Worm (Caenorhabditis elegans) whole organism, L4 larva: ENCODE data around the gene twk-22.

Experiments
- F10B5.3 ChIP-seq: sonication (generic microtip); optimal IDR thresholded peaks from 2 replicates; lab custom pipeline; 2016; ENCODE audit warnings: mild to moderate bottlenecking, missing genetic modification characterization, missing compliant biosample characterization
- F37D6.2 ChIP-seq: sonication (generic microtip); optimal IDR thresholded peaks from 2 replicates; lab custom pipeline; 2016; ENCODE audit warnings: mild to moderate bottlenecking, missing genetic modification characterization, missing compliant biosample characterization
- F49E8.2 ChIP-seq: sonication (generic microtip); optimal IDR thresholded peaks from 2 replicates; lab custom pipeline; 2016; ENCODE audit warnings: missing compliant biosample characterization, mild to moderate bottlenecking, missing genetic modification characterization, borderline replicate concordance
- T26A8.4 ChIP-seq: fragments of 200-800 bp; sonication (Bioruptor generic); IDR thresholded peaks from 2 replicates; pipeline ENCODE4 v1.3.6; 2022; ENCODE audit warnings: missing genetic modification characterization, missing compliant biosample characterization
- Y48G9A.11 ChIP-seq: fragments of 200-800 bp; sonication (Bioruptor generic); IDR thresholded peaks from 2 replicates; pipeline ENCODE4 v1.3.6; 2022; ENCODE audit warnings: missing genetic modification reagents, missing genetic modification characterization, missing compliant biosample characterization
- Y75B8A.6 ChIP-seq: fragments of 200-800 bp; sonication (Bioruptor generic); IDR thresholded peaks from 2 replicates; pipeline ENCODE4 v1.3.6; 2022; ENCODE audit warnings: missing genetic modification reagents, missing genetic modification characterization, missing compliant biosample characterization
- ZK337.2 ChIP-seq: fragments of 200-800 bp; sonication (Bioruptor generic); IDR thresholded peaks from 2 replicates; pipeline ENCODE4 v1.3.6; 2022; ENCODE audit warnings: missing genetic modification reagents, missing genetic modification characterization, missing compliant biosample characterization
- ZK546.5 ChIP-seq, 2 experiments: sonication (generic microtip); optimal IDR thresholded peaks; 2 replicates each; lab custom pipeline; 2017; ENCODE audit warnings: missing biosample characterization in 2 of 2, missing genetic modification characterization in 2 of 2
- aha-1 ChIP-seq: fragments of 150-350 bp; peaks from one replicate; lab custom pipeline; 2014; ENCODE audit warnings: missing biosample characterization, missing genetic modification characterization
- ama-1 ChIP-seq: fragments of 150-350 bp; optimal IDR thresholded peaks from 2 replicates; lab custom pipeline; 2014; ENCODE audit warnings: inconsistent platforms, mixed read lengths
- attf-4 ChIP-seq: sonication (generic microtip); optimal IDR thresholded peaks from 3 replicates; lab custom pipeline; 2017; ENCODE audit warnings: missing biosample characterization, missing genetic modification characterization
- daf-16 ChIP-seq, 3 experiments: sonication (generic microtip); optimal IDR thresholded peaks; 2 replicates each; lab custom pipeline; 2016 to 2017; ENCODE audit warnings: missing genetic modification characterization in 3 of 3, missing genetic modification reagents in 3 of 3, mild to moderate bottlenecking in 2 of 3, missing compliant biosample characterization in 2 of 3, missing biosample characterization in 1 of 3, moderate library complexity in 1 of 3
- dmd-6 ChIP-seq: fragments of 200-800 bp; sonication (Bioruptor generic); IDR thresholded peaks from 2 replicates; pipeline ENCODE4 v1.3.6; 2022; ENCODE audit warnings: missing genetic modification reagents, missing genetic modification characterization, missing compliant biosample characterization
- dmd-8 ChIP-seq: fragments of 200-800 bp; sonication (Bioruptor generic); IDR thresholded peaks from 2 replicates; pipeline ENCODE4 v1.3.6; 2022; ENCODE audit warnings: missing genetic modification characterization, missing compliant biosample characterization
- duxl-1 ChIP-seq: sonication (generic microtip); optimal IDR thresholded peaks from 2 replicates; lab custom pipeline; 2016; ENCODE audit warnings: mild to moderate bottlenecking, missing genetic modification characterization, moderate library complexity, missing compliant biosample characterization; ENCODE audit not compliant: poor library complexity
- hlh-11 ChIP-seq: fragments of 200-800 bp; sonication (Bioruptor generic); optimal IDR thresholded peaks from 2 replicates; lab custom pipeline; 2018; ENCODE audit warnings: mild to moderate bottlenecking, missing genetic modification characterization, missing compliant biosample characterization
- hlh-30 ChIP-seq: sonication (generic microtip); optimal IDR thresholded peaks from 2 replicates; lab custom pipeline; 2017; ENCODE audit warnings: antibody characterized with exemption, mild to moderate bottlenecking, missing genetic modification characterization, missing compliant biosample characterization; ENCODE audit not compliant: insufficient read depth
- hmg-1.1 ChIP-seq: fragments of 200-800 bp; sonication (Bioruptor generic); IDR thresholded peaks from 2 replicates; pipeline ENCODE4 v1.3.6; 2022; ENCODE audit warnings: missing genetic modification reagents, missing genetic modification characterization, missing compliant biosample characterization
- jun-1 ChIP-seq: fragments of 150-350 bp; optimal IDR thresholded peaks from 2 replicates; lab custom pipeline; 2014; ENCODE audit warnings: missing biosample characterization, missing genetic modification reagents, missing genetic modification characterization
- lim-7 ChIP-seq: fragments of 200-800 bp; sonication (Bioruptor generic); IDR thresholded peaks from 2 replicates; pipeline ENCODE4 v1.3.6; 2022; ENCODE audit warnings: missing genetic modification characterization, missing compliant biosample characterization
- lin-13 ChIP-seq: fragments of 150-350 bp; optimal IDR thresholded peaks from 2 replicates; lab custom pipeline; 2014; ENCODE audit warnings: missing biosample characterization, missing genetic modification reagents, missing genetic modification characterization
- lin-15B ChIP-seq: fragments of 150-350 bp; sonication (generic microtip); optimal IDR thresholded peaks from 3 replicates; lab custom pipeline; 2014; ENCODE audit warnings: missing biosample characterization, missing genetic modification characterization
- lin-38 ChIP-seq: fragments of 200-800 bp; sonication (Bioruptor generic); IDR thresholded peaks from 2 replicates; pipeline ENCODE4 v1.3.6; 2022; ENCODE audit warnings: missing genetic modification reagents, missing genetic modification characterization, missing compliant biosample characterization
- lin-39 ChIP-seq: fragments of 150-350 bp; optimal IDR thresholded peaks from 2 replicates; lab custom pipeline; 2014; ENCODE audit warnings: missing biosample characterization, missing genetic modification reagents, missing genetic modification characterization
- lir-3 ChIP-seq: sonication (generic microtip); optimal IDR thresholded peaks from 2 replicates; lab custom pipeline; 2016; ENCODE audit warnings: mild to moderate bottlenecking, missing genetic modification characterization, missing compliant biosample characterization
- lsy-2 ChIP-seq, 2 experiments: fragments of 150-350 bp in 1 of 2; sonication (generic microtip) in 1 of 2; optimal IDR thresholded peaks; 2 replicates each; lab custom pipeline; 2014 to 2017; ENCODE audit warnings: missing biosample characterization in 2 of 2, missing genetic modification characterization in 2 of 2
- mdt-29 ChIP-seq: fragments of 200-800 bp; sonication (Bioruptor generic); IDR thresholded peaks from 2 replicates; pipeline ENCODE4 v1.3.6; 2022; ENCODE audit warnings: missing genetic modification reagents, missing genetic modification characterization, missing compliant biosample characterization
- mep-1 ChIP-seq: fragments of 150-350 bp; sonication (generic microtip); optimal IDR thresholded peaks from 3 replicates; lab custom pipeline; 2014; ENCODE audit warnings: missing biosample characterization, missing genetic modification characterization
- mxl-2 ChIP-seq: fragments of 200-800 bp; sonication (Bioruptor generic); conservative IDR thresholded peaks from 2 replicates; pipeline ENCODE4 v1.3.6; 2022; ENCODE audit warnings: missing genetic modification reagents, missing genetic modification characterization, missing compliant biosample characterization
- nhr-11 ChIP-seq: fragments of 150-350 bp; optimal IDR thresholded peaks from 2 replicates; lab custom pipeline; 2014; ENCODE audit warnings: missing biosample characterization, missing genetic modification characterization
- nhr-111 ChIP-seq: fragments of 200-800 bp; sonication (Bioruptor generic); optimal IDR thresholded peaks from 2 replicates; lab custom pipeline; 2018; ENCODE audit warnings: mild to moderate bottlenecking, missing genetic modification characterization, missing compliant biosample characterization
- nhr-237 ChIP-seq: sonication (generic microtip); optimal IDR thresholded peaks from 2 replicates; lab custom pipeline; 2017; ENCODE audit warnings: missing biosample characterization, missing genetic modification characterization
- nhr-25 ChIP-seq: sonication (generic microtip); optimal IDR thresholded peaks from 2 replicates; lab custom pipeline; 2017; ENCODE audit warnings: missing genetic modification characterization, mild to moderate bottlenecking, missing compliant biosample characterization, antibody characterized with exemption, moderate library complexity, borderline replicate concordance; ENCODE audit not compliant: insufficient read depth
- nhr-28 ChIP-seq: fragments of 150-350 bp; optimal IDR thresholded peaks from 2 replicates; lab custom pipeline; 2014; ENCODE audit warnings: missing biosample characterization, missing genetic modification characterization
- nhr-42 ChIP-seq: fragments of 200-800 bp; sonication (Bioruptor generic); IDR thresholded peaks from 2 replicates; pipeline ENCODE4 v1.3.6; 2022; ENCODE audit warnings: missing genetic modification characterization, missing compliant biosample characterization
- php-3 ChIP-seq: fragments of 200-800 bp; sonication (Bioruptor generic); IDR thresholded peaks from 2 replicates; pipeline ENCODE4 v1.3.6; 2022; ENCODE audit warnings: missing genetic modification reagents, missing genetic modification characterization, missing compliant biosample characterization
- saeg-2 ChIP-seq: fragments of 200-800 bp; sonication (Bioruptor generic); IDR thresholded peaks from 2 replicates; pipeline ENCODE4 v1.3.6; 2022; ENCODE audit warnings: missing genetic modification reagents, missing genetic modification characterization, missing compliant biosample characterization
- set-16 ChIP-seq: fragments of 200-800 bp; sonication (Bioruptor generic); IDR thresholded peaks from 2 replicates; pipeline ENCODE4 v1.3.6; 2022; ENCODE audit warnings: missing genetic modification reagents, missing genetic modification characterization, missing compliant biosample characterization
- snpc-4 ChIP-seq: fragments of 150-350 bp; optimal IDR thresholded peaks from 2 replicates; lab custom pipeline; 2014; ENCODE audit warnings: missing biosample characterization, missing genetic modification characterization
- spr-3 ChIP-seq: fragments of 200-800 bp; sonication (Bioruptor generic); optimal IDR thresholded peaks from 2 replicates; lab custom pipeline; 2018; ENCODE audit warnings: mild to moderate bottlenecking, missing genetic modification characterization, missing compliant biosample characterization
- unc-39 ChIP-seq: sonication (generic microtip); optimal IDR thresholded peaks from 2 replicates; lab custom pipeline; 2017; ENCODE audit warnings: missing biosample characterization, missing genetic modification characterization
- vab-7 ChIP-seq: fragments of 200-800 bp; sonication (Bioruptor generic); IDR thresholded peaks from 2 replicates; pipeline ENCODE4 v1.3.6; 2022; ENCODE audit warnings: missing genetic modification reagents, missing genetic modification characterization, missing compliant biosample characterization
- zag-1 ChIP-seq: fragments of 150-350 bp; optimal IDR thresholded peaks from 2 replicates; lab custom pipeline; 2014; ENCODE audit warnings: missing biosample characterization, missing genetic modification characterization
- zfp-2 ChIP-seq: sonication (generic microtip); optimal IDR thresholded peaks from 2 replicates; lab custom pipeline; 2016; ENCODE audit warnings: mild to moderate bottlenecking, missing genetic modification characterization, missing compliant biosample characterization
- zip-11 ChIP-seq: fragments of 200-800 bp; sonication (Bioruptor generic); IDR thresholded peaks from 2 replicates; pipeline ENCODE4 v1.3.6; 2022; ENCODE audit warnings: missing genetic modification characterization, missing compliant biosample characterization
- ztf-11 ChIP-seq: fragments of 150-350 bp; optimal IDR thresholded peaks from 2 replicates; lab custom pipeline; 2014; ENCODE audit warnings: missing biosample characterization, missing genetic modification characterization
- ztf-7 ChIP-seq: fragments of 150-350 bp; optimal IDR thresholded peaks from 2 replicates; lab custom pipeline; 2014; ENCODE audit warnings: missing biosample characterization, missing genetic modification characterization

twk-22 gene

DNA sequence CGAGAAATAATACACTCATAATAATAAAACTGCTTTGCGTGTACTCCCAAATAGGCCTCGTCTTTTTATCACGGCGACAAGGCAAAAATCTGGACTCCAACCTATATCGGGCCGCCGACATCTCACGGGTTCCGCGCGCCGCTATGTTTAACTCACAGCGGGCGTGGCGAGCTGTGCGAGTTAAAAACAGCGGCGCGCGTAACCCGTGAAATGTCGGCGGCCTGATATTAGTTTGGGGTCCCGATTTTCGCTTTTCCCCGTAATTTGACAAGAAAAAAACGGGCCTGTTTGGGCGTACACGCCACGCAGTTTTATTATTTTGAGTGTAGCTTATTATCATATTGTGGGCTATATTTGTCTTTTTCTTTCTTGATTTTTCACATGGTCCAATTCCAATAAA, 35.6 kb downstream of the twk-22 start:
- TF ChIP-seq ZK337.2 (GFP tag; lab: Robert Waterston, UW) (no peak), F49E8.2 (tag; lab: Kevin White, UChicago) (no peak), lir-3 (tag; lab: Kevin White, UChicago) (no peak), ama-1 (no peak), ztf-7 (tag; lab: Kevin White, UChicago) (no peak), nhr-28 (tag; lab: Kevin White, UChicago) (no peak), zag-1 (tag; lab: Kevin White, UChicago) (no peak), unc-39 (no peak), lin-15B (tag; lab: Kevin White, UChicago) (no peak), T26A8.4 (GFP tag; lab: Robert Waterston, UW) (no peak), nhr-11 (tag; lab: Kevin White, UChicago) (no peak), aha-1 (peak; percentile 59), mxl-2 (GFP tag; lab: Robert Waterston, UW) (no peak), nhr-237 (tag; lab: Kevin White, UChicago) (no peak), zip-11 (GFP tag; lab: Robert Waterston, UW) (no peak), Y48G9A.11 (GFP tag; lab: Robert Waterston, UW) (no peak), nhr-25 (tag; lab: Kevin White, UChicago) (no peak), lsy-2 (tag; optimal IDR thresholded peaks at IDR 0.05; lab: Kevin White, UChicago) (no peak), ZK546.5 (tag; optimal IDR thresholded peaks at IDR 0.05; lab: Kevin White, UChicago) (no peak), lin-38 (GFP tag; lab: Robert Waterston, UW) (0 out of 2 replicates have a peak, but pooled peaks have one; percentile 18), duxl-1 (tag; lab: Kevin White, UChicago) (no peak), nhr-42 (no peak), lin-13 (GFP tag; lab: Kevin White, UChicago) (no peak), hlh-11 (no peak), lim-7 (GFP tag; lab: Robert Waterston, UW) (no peak), snpc-4 (peak; percentile 29), attf-4 (tag; lab: Kevin White, UChicago) (no peak), vab-7 (GFP tag; lab: Robert Waterston, UW) (no peak), F10B5.3 (tag; lab: Kevin White, UChicago) (no peak), daf-16 (GFP tag; optimal IDR thresholded peaks at IDR 0.05; lab: Kevin White, UChicago) (no peak), daf-16 (tag; optimal IDR thresholded peaks at IDR 0.05; lab: Kevin White, UChicago) (no peak), ztf-11 (no peak), set-16 (GFP tag; lab: Robert Waterston, UW) (peak; percentile 28; the same call in 1 of the 2 replicates), dmd-8 (GFP tag; lab: Robert Waterston, UW) (no peak), mdt-29 (GFP tag; lab: Robert Waterston, UW) (no peak), lin-39 (no peak)

DNA sequence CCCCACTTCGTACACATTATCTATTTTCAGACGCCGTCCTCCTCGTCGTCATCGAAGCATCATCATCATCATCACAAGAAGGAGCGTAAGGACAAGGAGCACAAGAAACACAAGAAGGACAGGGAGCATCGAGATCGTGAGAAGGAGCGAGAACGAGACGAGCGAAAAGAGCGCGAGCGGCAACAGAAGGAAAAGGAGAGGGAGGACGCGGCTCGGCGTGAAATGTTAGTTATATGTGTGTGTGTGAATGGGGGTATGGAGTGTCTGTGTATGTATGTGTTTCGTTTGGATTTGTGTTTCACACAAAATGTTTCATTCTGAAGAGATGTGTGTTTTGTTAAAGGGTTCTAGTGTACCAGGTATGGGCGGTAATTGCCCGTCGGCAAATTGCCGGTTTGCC, 36.0 kb downstream of the twk-22 start:
- TF ChIP-seq jun-1 (tag; lab: Kevin White, UChicago) (no peak), saeg-2 (GFP tag; lab: Robert Waterston, UW) (no peak), F37D6.2 (tag; lab: Kevin White, UChicago) (no peak), daf-16 (GFP tag; optimal IDR thresholded peaks at IDR 0.05; lab: Kevin White, UChicago) (no peak), daf-16 (tag; optimal IDR thresholded peaks at IDR 0.05; lab: Kevin White, UChicago) (peak; percentile 15), Y75B8A.6 (no peak), dmd-6 (no peak), mep-1 (tag; lab: Kevin White, UChicago) (peak; percentile 24), spr-3 (GFP tag; lab: Kevin White, UChicago) (no peak), set-16 (GFP tag; lab: Robert Waterston, UW) (no peak), hmg-1.1 (GFP tag; lab: Robert Waterston, UW) (peak; percentile 56), nhr-111 (GFP tag; lab: Kevin White, UChicago) (no peak), zfp-2 (tag; lab: Kevin White, UChicago) (no peak), nhr-11 (tag; lab: Kevin White, UChicago) (no peak), nhr-237 (tag; lab: Kevin White, UChicago) (no peak), hlh-30 (tag; lab: Kevin White, UChicago) (peak; percentile 31), nhr-28 (tag; lab: Kevin White, UChicago) (no peak), php-3 (GFP tag; lab: Robert Waterston, UW) (no peak), mxl-2 (GFP tag; lab: Robert Waterston, UW) (no peak)
- TF ChIP-seq, all 104 proteins: peak for 4
